Worm (Caenorhabditis elegans) whole organism, young adult: ENCODE measurements around the gene F53E4.1.

Experiments
- F55B11.4 ChIP-seq: sonication (generic microtip); optimal IDR thresholded peaks from 2 replicates; lab custom pipeline; 2016; ENCODE audit warnings: missing compliant biosample characterization, missing genetic modification characterization, borderline replicate concordance; ENCODE audit not compliant: insufficient read depth
- K11D2.4 ChIP-seq: fragments of 200-800 bp; sonication (Bioruptor generic); IDR thresholded peaks from 2 replicates; pipeline ENCODE4 v1.3.6; 2022; ENCODE audit warnings: missing genetic modification reagents, missing genetic modification characterization, missing compliant biosample characterization
- ZK185.1 ChIP-seq: sonication (generic microtip); optimal IDR thresholded peaks from 2 replicates; lab custom pipeline; 2016; ENCODE audit warnings: mild to moderate bottlenecking, missing genetic modification characterization, missing compliant biosample characterization; ENCODE audit not compliant: poor library complexity, severe bottlenecking
- attf-3 ChIP-seq: fragments of 200-800 bp; sonication (Bioruptor generic); conservative IDR thresholded peaks from 2 replicates; pipeline ENCODE4 v1.3.6; 2022; ENCODE audit warnings: missing genetic modification reagents, missing genetic modification characterization, missing compliant biosample characterization
- ceh-79 ChIP-seq: sonication (generic microtip); optimal IDR thresholded peaks from 2 replicates; lab custom pipeline; 2017; ENCODE audit warnings: mild to moderate bottlenecking, missing genetic modification characterization, missing compliant biosample characterization
- efl-1 ChIP-seq: fragments of 150-350 bp; optimal IDR thresholded peaks from 2 replicates; lab custom pipeline; 2014; ENCODE audit warnings: missing biosample characterization, missing genetic modification reagents, missing genetic modification characterization
- him-1 ChIP-seq: sonication (generic microtip); optimal IDR thresholded peaks from 2 replicates; lab custom pipeline; 2016; ENCODE audit warnings: missing genotype, missing genetic modification reagents, missing genetic modification characterization, missing compliant biosample characterization
- hsf-1 ChIP-seq: fragments of 200-800 bp; sonication (Bioruptor generic); IDR thresholded peaks from 2 replicates; pipeline ENCODE4 v1.3.6; 2022; ENCODE audit warnings: missing genetic modification reagents, missing genetic modification characterization, missing compliant biosample characterization
- madf-6 ChIP-seq: fragments of 200-800 bp; sonication (Bioruptor generic); IDR thresholded peaks from 2 replicates; pipeline ENCODE4 v1.3.6; 2022; ENCODE audit warnings: missing genetic modification reagents, missing genetic modification characterization, missing compliant biosample characterization
- snpc-4 ChIP-seq, 5 experiments: fragments of 150-350 bp in 1 of 5; sonication (generic microtip) in 4 of 5; optimal IDR thresholded peaks; 2 replicates each; lab custom pipeline; 2014 to 2018; ENCODE audit warnings: missing genetic modification characterization in 5 of 5, missing biosample characterization in 3 of 5, antibody characterized with exemption in 2 of 5, mild to moderate bottlenecking in 2 of 5, missing compliant biosample characterization in 2 of 5, missing genotype in 2 of 5, moderate library complexity in 2 of 5, missing genetic modification reagents in 1 of 5
- unc-62 ChIP-seq: fragments of 150-350 bp; optimal IDR thresholded peaks from 2 replicates; lab custom pipeline; 2014; ENCODE audit warnings: missing biosample characterization, missing genetic modification reagents, missing genetic modification characterization
- xnd-1 ChIP-seq: sonication (generic microtip); optimal IDR thresholded peaks from 2 replicates; lab custom pipeline; 2016; ENCODE audit warnings: missing genotype, missing genetic modification reagents, missing genetic modification characterization, missing compliant biosample characterization

- TF ChIP-seq him-1 (tag; lab: Kevin White, UChicago): no peak
- no peak for TF ChIP-seq attf-3 (GFP tag; lab: Robert Waterston, UW)
- TF ChIP-seq snpc-4 (GFP tag; optimal IDR thresholded peaks at IDR 0.05; lab: Kevin White, UChicago): no peak
- TF ChIP-seq snpc-4 (tag; optimal IDR thresholded peaks at IDR 0.05; lab: Kevin White, UChicago): no peak
- no peak for TF ChIP-seq xnd-1
- TF ChIP-seq efl-1 (GFP tag; lab: Kevin White, UChicago): no peak
- TF ChIP-seq F55B11.4: no peak
- no peak for TF ChIP-seq ZK185.1
- TF ChIP-seq ceh-79: no peak
- no peak for TF ChIP-seq unc-62 (GFP tag; lab: Kevin White, UChicago)
- TF ChIP-seq K11D2.4 (GFP tag; lab: Robert Waterston, UW): no peak
- TF ChIP-seq hsf-1 (GFP tag; lab: Robert Waterston, UW): no peak
- no peak for TF ChIP-seq madf-6 (GFP tag; lab: Robert Waterston, UW)
Measured at ce11 chrV:15621518-15621917, 46.6 kb downstream of the F53E4.1 start, which contains the start of gene C55A1.1.
